Worm (Caenorhabditis elegans): ENCODE data around the gene haf-2.

Gene haf-2

DNA sequence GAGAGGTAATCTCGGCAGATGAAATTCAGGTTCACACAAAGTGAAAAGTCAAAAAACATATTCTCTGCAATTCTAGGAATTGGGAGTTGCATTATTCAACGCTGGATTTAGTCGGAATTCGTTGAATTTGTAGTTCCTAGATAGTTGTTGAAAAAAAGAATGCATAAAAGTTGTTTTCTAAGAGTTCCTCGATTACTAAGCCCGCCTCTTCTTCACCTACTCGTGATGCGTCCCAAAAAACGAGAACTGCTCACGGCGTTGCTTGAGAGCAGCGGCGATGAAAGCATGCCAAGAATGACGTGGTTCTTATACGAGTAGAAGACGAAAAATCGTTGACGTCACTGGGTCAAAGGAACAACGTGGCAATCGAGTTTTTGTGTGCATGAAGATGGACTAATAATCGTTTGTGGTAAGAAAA, 31.2 kb downstream of the haf-2 start:
- TF ChIP-seq nfya-1 (tag; optimal IDR thresholded peaks at IDR 0.05; ENCODE audit: insufficient read depth) = peak; percentile 37
- TF ChIP-seq nhr-28 (tag; optimal IDR thresholded peaks at IDR 0.05) = no peak
- peak; percentile 67 for TF ChIP-seq fkh-10 (GFP tag; optimal IDR thresholded peaks at IDR 0.05)
- TF ChIP-seq lin-39 (tag; optimal IDR thresholded peaks at IDR 0.05) = peak; percentile 37
- no peak for TF ChIP-seq elt-1 (tag; optimal IDR thresholded peaks at IDR 0.05)

DNA sequence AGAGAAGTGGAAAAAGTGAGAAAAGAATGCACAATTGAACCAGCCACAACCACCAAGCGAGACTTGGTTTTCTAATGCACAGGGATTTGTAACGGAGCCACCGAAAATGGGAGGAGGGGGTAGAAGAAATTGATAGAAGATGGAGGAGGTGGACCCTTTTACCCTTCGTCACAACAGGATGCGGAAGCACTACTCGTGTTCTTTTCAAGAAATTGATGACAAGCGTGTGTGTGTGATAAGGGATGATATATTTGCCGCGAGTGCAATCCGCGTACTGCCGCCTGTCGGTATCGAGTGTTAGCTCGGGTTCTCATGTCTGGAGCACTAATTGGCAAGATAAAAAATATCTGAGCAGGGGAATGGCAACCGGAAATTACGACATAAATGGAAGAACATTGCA, 32.3 kb downstream of the haf-2 start, which contains the start of gene F21D12.3:
Gene F21D12.3, minus strand, starts transcription at position 101 of the 400 bp plus-strand sequence.
- no peak for TF ChIP-seq elt-3 (tag; optimal IDR thresholded peaks at IDR 0.05)
- TF ChIP-seq ama-1 (optimal IDR thresholded peaks at IDR 0.05) = peak; percentile 8

DNA sequence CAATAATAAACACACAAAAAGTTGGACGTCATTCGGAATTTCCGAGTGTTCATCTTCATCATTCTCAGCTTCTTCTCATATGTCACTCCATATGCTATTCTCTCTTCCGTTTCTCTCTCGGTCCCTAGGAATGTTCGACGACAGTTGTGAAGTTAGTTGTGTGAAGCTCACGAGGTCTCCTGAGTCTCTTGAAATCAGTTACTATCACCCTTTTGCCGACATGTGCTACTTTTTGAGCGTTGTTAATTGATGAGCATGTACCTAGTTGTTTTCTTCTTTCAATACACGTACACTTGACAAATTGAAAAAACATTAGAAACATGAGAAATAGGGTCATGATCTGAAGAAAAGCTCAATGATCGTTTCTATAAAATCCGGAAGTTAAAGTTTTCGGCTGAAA, 32.9 kb downstream of the haf-2 start:
- TF ChIP-seq lin-39 (tag; optimal IDR thresholded peaks at IDR 0.05) = peak; percentile 66
- no peak for TF ChIP-seq aly-2 (tag; optimal IDR thresholded peaks at IDR 0.05)
- TF ChIP-seq daf-12 (tag; optimal IDR thresholded peaks at IDR 0.05) = no peak
- peak; percentile 21 for TF ChIP-seq snpc-4 (tag; optimal IDR thresholded peaks at IDR 0.05)
- TF ChIP-seq nhr-11 (tag; optimal IDR thresholded peaks at IDR 0.05) = peak; percentile 67
- TF ChIP-seq ceh-16 (tag; optimal IDR thresholded peaks at IDR 0.05) = no peak
- TF ChIP-seq ztf-11 (tag; optimal IDR thresholded peaks at IDR 0.05) = no peak
- TF ChIP-seq nfya-1 (tag; optimal IDR thresholded peaks at IDR 0.05; ENCODE audit: insufficient read depth) = peak; percentile 20
- peak; percentile 11 for TF ChIP-seq egl-5 (tag; optimal IDR thresholded peaks at IDR 0.05)
- TF ChIP-seq lin-15B (tag; optimal IDR thresholded peaks at IDR 0.05) = no peak
- TF ChIP-seq nhr-77 (tag; optimal IDR thresholded peaks at IDR 0.05) = no peak
- peak; percentile 79 for TF ChIP-seq unc-62 (GFP tag; optimal IDR thresholded peaks at IDR 0.05)

DNA sequence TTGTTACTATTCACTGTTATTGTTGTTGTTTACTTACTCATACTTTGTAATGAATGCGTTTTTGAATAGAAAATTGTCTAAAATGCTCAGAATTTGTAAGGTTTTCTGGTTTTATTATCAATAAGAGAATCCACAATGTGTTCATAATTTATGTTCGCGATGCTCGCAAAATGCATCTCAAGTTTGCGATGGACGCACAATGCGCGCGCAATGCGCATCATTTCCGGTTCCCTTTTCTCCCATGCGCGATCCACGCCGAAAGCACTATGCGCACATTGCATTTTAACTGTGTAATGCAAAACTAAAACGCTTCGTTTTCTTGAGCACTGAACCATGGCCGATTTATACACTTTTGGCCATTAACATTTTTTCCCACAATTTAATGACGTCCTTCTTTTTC, 36.8 kb downstream of the haf-2 start:
- TF ChIP-seq unc-39 (tag; optimal IDR thresholded peaks at IDR 0.05) (no peak), lsy-12 (tag; optimal IDR thresholded peaks at IDR 0.05) (peak; percentile 58), nhr-43 (tag; optimal IDR thresholded peaks at IDR 0.05; ENCODE audit: poor library complexity, severe bottlenecking) (peak; percentile 25)

DNA sequence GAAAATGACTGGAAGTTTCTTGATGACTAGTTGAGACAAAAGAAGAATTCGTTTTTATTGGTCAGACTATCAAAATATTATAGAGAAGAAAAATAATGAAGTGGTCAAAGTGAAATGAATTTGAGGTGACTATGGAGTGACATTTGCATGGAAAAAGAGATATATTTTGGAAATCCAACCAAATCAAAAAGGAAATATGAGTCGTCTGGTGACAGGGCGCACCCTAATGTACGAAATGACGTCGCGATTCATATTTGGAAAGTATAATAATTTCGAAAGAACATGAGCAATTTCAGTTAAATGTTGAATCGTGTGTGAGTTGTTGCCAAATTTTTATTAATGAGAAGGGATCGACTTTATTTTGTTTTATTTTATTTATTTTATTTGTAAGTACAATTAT, 38.8 kb downstream of the haf-2 start, which contains the start of gene F21D12.2:
Gene F21D12.2, plus strand, starts transcription at position 301 of the 400 bp plus-strand sequence.
- no peak for TF ChIP-seq sea-2 (GFP tag; optimal IDR thresholded peaks at IDR 0.05)
- TF ChIP-seq fkh-10 (GFP tag; optimal IDR thresholded peaks at IDR 0.05) = no peak
- no peak for TF ChIP-seq hmg-11 (tag; optimal IDR thresholded peaks at IDR 0.05)
- TF ChIP-seq R02D3.7 (tag; optimal IDR thresholded peaks at IDR 0.05) = no peak
- no peak for TF ChIP-seq elt-2 (tag; optimal IDR thresholded peaks at IDR 0.05)
- TF ChIP-seq nhr-28 (tag; optimal IDR thresholded peaks at IDR 0.05) = no peak
- no peak for TF ChIP-seq nhr-12 (tag; optimal IDR thresholded peaks at IDR 0.05)
- no peak for TF ChIP-seq fos-1 (tag; optimal IDR thresholded peaks at IDR 0.05)
- no peak for TF ChIP-seq ztf-11 (tag; optimal IDR thresholded peaks at IDR 0.05)
- TF ChIP-seq fkh-2 (tag; optimal IDR thresholded peaks at IDR 0.05) = no peak
- TF ChIP-seq egl-27 (tag; optimal IDR thresholded peaks at IDR 0.05) = no peak
- no peak for TF ChIP-seq nhr-76 (tag; optimal IDR thresholded peaks at IDR 0.05)
- TF ChIP-seq unc-39 (tag; optimal IDR thresholded peaks at IDR 0.05) = no peak
- TF ChIP-seq ama-1 (optimal IDR thresholded peaks at IDR 0.05) = no peak
- no peak for TF ChIP-seq nhr-11 (tag; optimal IDR thresholded peaks at IDR 0.05)
- TF ChIP-seq ceh-28 (tag; optimal IDR thresholded peaks at IDR 0.05) = no peak
- TF ChIP-seq daf-12 (tag; optimal IDR thresholded peaks at IDR 0.05) = no peak

DNA sequence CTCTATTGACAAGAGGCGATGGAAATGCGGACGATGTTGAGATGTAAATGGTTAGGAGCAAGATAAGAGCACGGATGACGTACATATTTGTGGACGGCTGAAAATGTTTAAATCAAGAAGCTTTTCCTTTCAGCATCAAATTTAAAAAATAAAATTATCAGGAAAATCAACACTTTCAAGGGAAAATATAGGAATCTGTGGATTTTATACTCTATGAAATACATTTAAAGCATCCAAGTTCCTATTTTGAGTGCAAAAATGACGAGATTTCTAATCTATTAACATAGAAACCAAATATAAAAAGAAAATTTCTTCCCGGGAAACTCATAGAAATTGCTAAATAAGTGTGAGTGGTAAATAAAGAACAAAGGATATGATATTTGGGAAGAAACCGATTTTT, 42.1 kb downstream of the haf-2 start, which contains the start of gene F45E12.6:
Gene F45E12.6, minus strand, starts transcription at position 101 of the 400 bp plus-strand sequence.
- TF ChIP-seq nhr-12 (tag; optimal IDR thresholded peaks at IDR 0.05) (no peak), snpc-4 (tag; optimal IDR thresholded peaks at IDR 0.05) (no peak), egl-5 (tag; optimal IDR thresholded peaks at IDR 0.05) (no peak)

DNA sequence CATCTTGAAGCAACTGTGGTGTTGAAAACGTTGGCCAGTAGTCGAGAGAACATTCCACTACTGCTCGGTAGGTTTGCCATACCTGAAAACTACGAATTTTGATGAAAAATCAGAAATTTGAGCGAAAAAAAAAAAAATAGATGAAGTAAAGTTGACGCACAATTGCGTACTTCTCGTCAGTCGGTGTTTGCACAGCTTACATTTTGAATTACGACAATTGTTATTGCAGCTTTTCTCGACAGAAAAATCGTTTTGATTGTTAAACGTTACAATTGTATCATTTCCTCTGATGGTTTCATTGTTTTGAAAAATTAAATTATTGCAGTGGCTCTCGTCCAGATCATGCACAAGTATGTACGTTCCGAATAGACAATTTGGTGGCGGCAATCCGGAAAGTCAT, 46.2 kb downstream of the haf-2 start, which contains the start of the genes F45E12.5 and cnep-1:
Gene F45E12.5, minus strand, starts transcription at position 93 of the 400 bp plus-strand sequence.
Gene cnep-1, plus strand, starts transcription at position 326 of the 400 bp plus-strand sequence.
- no peak for TF ChIP-seq tbx-2 (tag; optimal IDR thresholded peaks at IDR 0.05)
- TF ChIP-seq pha-4 (tag; optimal IDR thresholded peaks at IDR 0.05) = peak; percentile 31
